Fruit fly (Drosophila melanogaster) whole organism, prepupa: ENCODE data around the gene Ppat-Dpck.
A peak's percentile ranks its signal among the peaks of the same experiment; 100 is the strongest.

Experiments
- Blimp-1 ChIP-seq: fragments of 200-800 bp; sonication (Bioruptor generic); optimal IDR thresholded peaks from 3 replicates; lab custom pipeline; 2017; ENCODE audit warnings: missing biosample characterization, missing genetic modification characterization, mild to moderate bottlenecking, moderate library complexity, missing genetic modification reagents
- CG10669 ChIP-seq: fragments of 200-800 bp; sonication (Bioruptor generic); optimal IDR thresholded peaks from 3 replicates; lab custom pipeline; 2018; ENCODE audit warnings: missing biosample characterization, mild to moderate bottlenecking, missing genetic modification characterization, moderate library complexity
- CG11294 ChIP-seq: fragments of 200-800 bp; sonication (Bioruptor generic); IDR thresholded peaks from 2 replicates; pipeline ENCODE4 v1.3.6; 2022; ENCODE audit warnings: missing biosample characterization, missing genetic modification characterization
- CG11762 ChIP-seq: fragments of 200-800 bp; sonication (Bioruptor generic); optimal IDR thresholded peaks from 3 replicates; lab custom pipeline; 2016; ENCODE audit warnings: missing biosample characterization, missing genetic modification characterization; ENCODE audit not compliant: insufficient read depth
- CG11902 ChIP-seq: fragments of 200-800 bp; sonication (Bioruptor generic); optimal IDR thresholded peaks from 3 replicates; lab custom pipeline; 2016; ENCODE audit warnings: missing biosample characterization, missing genetic modification characterization
- CG15336 ChIP-seq: fragments of 200-800 bp; sonication (Bioruptor generic); IDR thresholded peaks from 2 replicates; pipeline ENCODE4 v1.3.6; 2022; ENCODE audit warnings: missing biosample characterization, missing genetic modification characterization
- CG1621 ChIP-seq: fragments of 200-800 bp; sonication (Bioruptor generic); optimal IDR thresholded peaks from 3 replicates; lab custom pipeline; 2018; ENCODE audit warnings: missing biosample characterization, mild to moderate bottlenecking, missing genetic modification characterization
- CG16779 ChIP-seq: fragments of 200-800 bp; sonication (Bioruptor generic); optimal IDR thresholded peaks from 3 replicates; lab custom pipeline; 2017; ENCODE audit warnings: missing biosample characterization, mild to moderate bottlenecking, missing genetic modification characterization
- CG3032 ChIP-seq: fragments of 200-800 bp; optimal IDR thresholded peaks from 2 replicates; lab custom pipeline; 2019; ENCODE audit warnings: missing biosample characterization, mild to moderate bottlenecking, missing genetic modification characterization, moderate library complexity
- CG31627 ChIP-seq: fragments of 200-800 bp; sonication (Bioruptor generic); optimal IDR thresholded peaks from 3 replicates; lab custom pipeline; 2016; ENCODE audit warnings: missing biosample characterization, missing genetic modification characterization
- CG32006 ChIP-seq: fragments of 200-800 bp; sonication (Bioruptor generic); optimal IDR thresholded peaks from 3 replicates; lab custom pipeline; 2017; ENCODE audit warnings: missing biosample characterization, mild to moderate bottlenecking, missing genetic modification characterization
- CG3919 ChIP-seq: fragments of 200-800 bp; sonication (Bioruptor generic); optimal IDR thresholded peaks from 3 replicates; lab custom pipeline; 2016; ENCODE audit warnings: missing biosample characterization, missing genetic modification characterization
- CG4318 ChIP-seq: fragments of 200-800 bp; sonication (Bioruptor generic); optimal IDR thresholded peaks from 3 replicates; lab custom pipeline; 2017; ENCODE audit warnings: missing biosample characterization, mild to moderate bottlenecking, missing genetic modification characterization
- CG6163 ChIP-seq: fragments of 200-800 bp; sonication (Bioruptor generic); IDR thresholded peaks from 3 replicates; pipeline ENCODE4 v1.3.6; 2022; ENCODE audit warnings: missing biosample characterization, missing genetic modification characterization
- CG6792 ChIP-seq: fragments of 200-800 bp; sonication (Bioruptor generic); optimal IDR thresholded peaks from 3 replicates; lab custom pipeline; 2016; ENCODE audit warnings: missing biosample characterization, missing genetic modification characterization
- CG6808 ChIP-seq: fragments of 200-800 bp; sonication (Bioruptor generic); optimal IDR thresholded peaks from 3 replicates; lab custom pipeline; 2017; ENCODE audit warnings: missing biosample characterization, missing genetic modification characterization, mild to moderate bottlenecking, moderate library complexity, missing genetic modification reagents
- CG6854 ChIP-seq: fragments of 200-800 bp; sonication (Bioruptor generic); optimal IDR thresholded peaks from 2 replicates; lab custom pipeline; 2017; ENCODE audit warnings: missing biosample characterization, mild to moderate bottlenecking, missing genetic modification characterization
- CG7368 ChIP-seq: fragments of 200-800 bp; sonication (Bioruptor generic); optimal IDR thresholded peaks from 3 replicates; lab custom pipeline; 2016; ENCODE audit warnings: missing biosample characterization, missing genetic modification characterization
- CG8119 ChIP-seq: fragments of 200-800 bp; sonication (Bioruptor generic); IDR thresholded peaks from 3 replicates; pipeline ENCODE4 v1.3.6; 2022; ENCODE audit warnings: missing biosample characterization, missing genetic modification characterization
- CG8319 ChIP-seq: fragments of 200-800 bp; sonication (Bioruptor generic); optimal IDR thresholded peaks from 3 replicates; lab custom pipeline; 2016; ENCODE audit warnings: missing biosample characterization, missing genetic modification characterization
- CG8632 ChIP-seq: fragments of 200-800 bp; sonication (Bioruptor generic); optimal IDR thresholded peaks from 3 replicates; lab custom pipeline; 2016; ENCODE audit warnings: missing biosample characterization, missing genetic modification characterization
- CG9139 ChIP-seq: fragments of 200-800 bp; sonication (Bioruptor generic); optimal IDR thresholded peaks from 3 replicates; lab custom pipeline; 2017; ENCODE audit warnings: missing biosample characterization, mild to moderate bottlenecking, missing genetic modification characterization
- Eip75B ChIP-seq: fragments of 200-800 bp; sonication (Bioruptor generic); optimal IDR thresholded peaks from 3 replicates; lab custom pipeline; 2016; ENCODE audit warnings: missing biosample characterization, missing genetic modification characterization
- Eip78C ChIP-seq: fragments of 200-800 bp; sonication (Bioruptor generic); peaks from one replicate; lab custom pipeline; 2016; ENCODE audit warnings: missing biosample characterization, missing genetic modification characterization
- Eip93F ChIP-seq: fragments of 200-800 bp; sonication (Bioruptor generic); optimal IDR thresholded peaks from 2 replicates; lab custom pipeline; 2016; ENCODE audit warnings: missing biosample characterization, mild to moderate bottlenecking, missing genetic modification characterization
- Ets21C ChIP-seq: fragments of 200-800 bp; sonication (Bioruptor generic); optimal IDR thresholded peaks from 3 replicates; lab custom pipeline; 2016; ENCODE audit warnings: missing biosample characterization, missing genetic modification characterization
- Ets96B ChIP-seq: fragments of 200-800 bp; optimal IDR thresholded peaks from 2 replicates; lab custom pipeline; 2019; ENCODE audit warnings: missing biosample characterization, mild to moderate bottlenecking, missing genetic modification characterization, moderate library complexity
- Gug ChIP-seq: fragments of 200-800 bp; sonication (Bioruptor generic); IDR thresholded peaks from 2 replicates; pipeline ENCODE4 v1.3.6; 2022; ENCODE audit warnings: missing biosample characterization, missing genetic modification characterization
- Hr38 ChIP-seq: sonication (Bioruptor generic); optimal IDR thresholded peaks from 2 replicates; lab custom pipeline; 2016; ENCODE audit warnings: missing biosample characterization, missing genetic modification characterization
- Hr39 ChIP-seq: fragments of 200-800 bp; sonication (Bioruptor generic); optimal IDR thresholded peaks from 2 replicates; lab custom pipeline; 2016; ENCODE audit warnings: missing biosample characterization, missing genetic modification characterization
- Hr4 ChIP-seq: fragments of 200-800 bp; sonication (Bioruptor generic); optimal IDR thresholded peaks from 3 replicates; lab custom pipeline; 2016; ENCODE audit warnings: missing biosample characterization, missing genetic modification characterization
- Lpt ChIP-seq: fragments of 200-800 bp; sonication (Bioruptor generic); optimal IDR thresholded peaks from 3 replicates; lab custom pipeline; 2016; ENCODE audit warnings: missing biosample characterization, missing genetic modification characterization
- Met ChIP-seq: fragments of 200-800 bp; sonication (Bioruptor generic); optimal IDR thresholded peaks from 3 replicates; lab custom pipeline; 2016; ENCODE audit warnings: missing biosample characterization, missing genetic modification characterization
- OdsH ChIP-seq: fragments of 200-800 bp; sonication (Bioruptor generic); optimal IDR thresholded peaks from 3 replicates; lab custom pipeline; 2016; ENCODE audit warnings: missing biosample characterization, missing genetic modification characterization
- Smox ChIP-seq: fragments of 200-800 bp; sonication (Bioruptor generic); optimal IDR thresholded peaks from 3 replicates; lab custom pipeline; 2016; ENCODE audit warnings: missing biosample characterization, missing genetic modification characterization
- Sox14 ChIP-seq: fragments of 200-800 bp; sonication (Bioruptor generic); optimal IDR thresholded peaks from 3 replicates; lab custom pipeline; 2016; ENCODE audit warnings: missing biosample characterization, missing genetic modification characterization
- Sox15 ChIP-seq: fragments of 200-800 bp; sonication (Bioruptor generic); optimal IDR thresholded peaks from 3 replicates; lab custom pipeline; 2016; ENCODE audit warnings: missing biosample characterization, missing genetic modification characterization
- achi ChIP-seq: fragments of 200-800 bp; sonication (Bioruptor generic); optimal IDR thresholded peaks from 3 replicates; lab custom pipeline; 2016; ENCODE audit warnings: missing biosample characterization, missing genetic modification characterization
- cyc ChIP-seq: fragments of 200-800 bp; sonication (Bioruptor generic); optimal IDR thresholded peaks from 3 replicates; lab custom pipeline; 2016; ENCODE audit warnings: missing biosample characterization, missing genetic modification characterization
- dsx ChIP-seq: fragments of 200-800 bp; optimal IDR thresholded peaks from 3 replicates; lab custom pipeline; 2019; ENCODE audit warnings: missing biosample characterization, mild to moderate bottlenecking, missing genetic modification characterization, moderate library complexity; ENCODE audit not compliant: poor library complexity, severe bottlenecking
- eg ChIP-seq: fragments of 200-800 bp; sonication (Bioruptor generic); IDR thresholded peaks from 3 replicates; pipeline ENCODE4 v1.3.6; 2022; ENCODE audit warnings: missing biosample characterization, missing genetic modification characterization
- esn ChIP-seq: fragments of 200-800 bp; sonication (Bioruptor generic); optimal IDR thresholded peaks from 2 replicates; lab custom pipeline; 2016; ENCODE audit warnings: missing biosample characterization, mild to moderate bottlenecking, missing genetic modification characterization, moderate library complexity
- fd59A ChIP-seq: fragments of 200-800 bp; sonication (Bioruptor generic); optimal IDR thresholded peaks from 2 replicates; lab custom pipeline; 2017; ENCODE audit warnings: missing biosample characterization, mild to moderate bottlenecking, missing genetic modification characterization, missing genetic modification reagents
- fkh ChIP-seq: fragments of 200-800 bp; sonication (Bioruptor generic); optimal IDR thresholded peaks from 3 replicates; lab custom pipeline; 2017; ENCODE audit warnings: missing biosample characterization, mild to moderate bottlenecking, missing genetic modification characterization, moderate library complexity
- lz ChIP-seq: fragments of 200-800 bp; sonication (Bioruptor generic); optimal IDR thresholded peaks from 3 replicates; lab custom pipeline; 2016; ENCODE audit warnings: missing biosample characterization, missing genetic modification characterization
- net ChIP-seq: fragments of 200-800 bp; sonication (Bioruptor generic); optimal IDR thresholded peaks from 3 replicates; lab custom pipeline; 2016; ENCODE audit warnings: missing biosample characterization, missing genetic modification characterization
- pdm3 ChIP-seq: fragments of 200-800 bp; sonication (Bioruptor generic); optimal IDR thresholded peaks from 3 replicates; lab custom pipeline; 2016; ENCODE audit warnings: missing biosample characterization, missing genetic modification characterization
- salr ChIP-seq, 2 experiments: fragments of 200-800 bp; sonication (Bioruptor generic); optimal IDR thresholded peaks; 3 replicates each; lab custom pipeline; 2016 to 2018; ENCODE audit warnings: missing biosample characterization in 2 of 2, missing genetic modification characterization in 2 of 2, mild to moderate bottlenecking in 1 of 2
- ss ChIP-seq, 2 experiments: fragments of 200-800 bp; sonication (Bioruptor generic); optimal IDR thresholded peaks; 2 replicates in 1 of 2; 3 replicates in 1 of 2; lab custom pipeline; 2017 to 2018; ENCODE audit warnings: mild to moderate bottlenecking in 2 of 2, missing biosample characterization in 2 of 2, missing genetic modification characterization in 2 of 2, moderate library complexity in 1 of 2
- svp ChIP-seq: fragments of 200-800 bp; sonication (Bioruptor generic); peaks from one replicate; lab custom pipeline; 2016; ENCODE audit warnings: missing biosample characterization, missing genetic modification characterization
- vri ChIP-seq: fragments of 200-800 bp; sonication (Bioruptor generic); optimal IDR thresholded peaks from 3 replicates; lab custom pipeline; 2016; ENCODE audit warnings: missing biosample characterization, mild to moderate bottlenecking, missing genetic modification characterization

Ppat-Dpck gene

dm6 chr3L:5770113-5770798 lies 1.7 kb upstream of the Ppat-Dpck start:
- TF ChIP-seq CG6792 (GFP tag; lab: Kevin White, UChicago) (peak; percentile 46), CG1621 (peak; percentile 85), CG11762 (GFP tag; lab: Kevin White, UChicago) (peak; percentile 53), CG3919 (GFP tag; lab: Kevin White, UChicago) (peak; percentile 12), lz (GFP tag; lab: Kevin White, UChicago) (no peak), Eip93F (peak; percentile 50), eg (peak; percentile 66; the same call in 2 of the 3 replicates), CG3032 (tag; lab: Kevin White, UChicago) (peak; percentile 82), Smox (no peak), CG6163 (peak; percentile 90), CG4318 (no peak), Sox14 (GFP tag; lab: Kevin White, UChicago) (no peak), Ets96B (tag; lab: Kevin White, UChicago) (peak; percentile 83), net (peak; percentile 78), svp (no peak), dsx (peak; percentile 62), CG11902 (no peak), fkh (GFP tag; lab: Kevin White, UChicago) (peak; percentile 37), achi (GFP tag; lab: Kevin White, UChicago) (peak; percentile 39), Hr39 (GFP tag; lab: Kevin White, UChicago) (no peak), CG6854 (GFP tag; lab: Kevin White, UChicago) (peak; percentile 41), Gug (GFP tag; lab: Robert Waterston, UW) (no peak), vri (GFP tag; lab: Kevin White, UChicago) (peak; percentile 59), CG32006 (GFP tag; lab: Kevin White, UChicago) (peak; percentile 58), cyc (GFP tag; lab: Kevin White, UChicago) (no peak), Hr38 (no peak), CG31627 (no peak), CG7368 (GFP tag; lab: Kevin White, UChicago) (no peak), pdm3 (no peak), fd59A (peak; percentile 62), Sox15 (no peak), CG8319 (GFP tag; lab: Kevin White, UChicago) (no peak), CG8119 (peak; percentile 84), CG16779 (tag; lab: Kevin White, UChicago) (peak; percentile 85), Ets21C (GFP tag; lab: Kevin White, UChicago) (no peak), OdsH (GFP tag; lab: Kevin White, UChicago) (no peak), CG10669 (GFP tag; lab: Kevin White, UChicago) (peak; percentile 78), Eip78C (GFP tag; lab: Kevin White, UChicago) (peak; percentile 79), CG8632 (GFP tag; lab: Kevin White, UChicago) (no peak), Hr4 (GFP tag; lab: Kevin White, UChicago) (no peak), Lpt (GFP tag; lab: Kevin White, UChicago) (peak; percentile 57), ss (GFP tag; optimal IDR thresholded peaks at IDR 0.05; lab: Kevin White, UChicago) (peak; percentile 94 to 97), CG11294 (GFP tag; lab: Robert Waterston, UW) (no peak), Met (GFP tag; lab: Kevin White, UChicago) (no peak), salr (GFP tag; optimal IDR thresholded peaks at IDR 0.05; lab: Kevin White, UChicago) (peak in 1 of 2 experiments; percentile 58), Eip75B (peak; percentile 69), CG6808 (GFP tag; lab: Kevin White, UChicago) (peak; percentile 94), esn (GFP tag; lab: Kevin White, UChicago) (no peak), Blimp-1 (peak; percentile 52), CG9139 (GFP tag; lab: Kevin White, UChicago) (peak; percentile 94), CG15336 (peak; percentile 52)
